Fruit fly (Drosophila melanogaster) whole organism: Measurements from ENCODE around the gene CG32651.

Experiments used
- CG8478 ChIP-seq: fragments of >200 bp; optimal IDR thresholded peaks from 2 replicates; lab custom pipeline; 2018; ENCODE audit warnings: inconsistent platforms
- Dll ChIP-seq: fragments of >200 bp; optimal IDR thresholded peaks from 2 replicates; lab custom pipeline; 2017
- psq ChIP-seq: fragments of >200 bp; optimal IDR thresholded peaks from 2 replicates; lab custom pipeline; 2017
- usp ChIP-seq: fragments of >200 bp; optimal IDR thresholded peaks from 2 replicates; lab custom pipeline; 2017; ENCODE audit warnings: missing biosample characterization, missing genetic modification characterization, mixed read lengths

- TF ChIP-seq psq (no peak), CG8478 (lab: Kevin White, UChicago) (no peak), Dll (no peak), usp (GFP tag; lab: Kevin White, UChicago) (no peak)
These were observed 52.2 kb downstream of the CG32651 start for dm6 chrX:12356093-12356492.
